Worm (Caenorhabditis elegans) whole organism, L4 larva: ENCODE results near the gene Y75B8A.7.

Source experiments
- F37D6.2 ChIP-seq: sonication (generic microtip); optimal IDR thresholded peaks from 2 replicates; lab custom pipeline; 2016; ENCODE audit warnings: mild to moderate bottlenecking, missing genetic modification characterization, missing compliant biosample characterization
- aly-2 ChIP-seq: sonication (generic microtip); optimal IDR thresholded peaks from 2 replicates; lab custom pipeline; 2018; ENCODE audit warnings: missing biosample characterization, missing genetic modification characterization
- daf-19 ChIP-seq: fragments of 200-800 bp; sonication (Bioruptor generic); conservative IDR thresholded peaks from 2 replicates; pipeline ENCODE4 v1.3.6; 2022; ENCODE audit warnings: missing genetic modification characterization, missing compliant biosample characterization
- duxl-1 ChIP-seq: sonication (generic microtip); optimal IDR thresholded peaks from 2 replicates; lab custom pipeline; 2016; ENCODE audit warnings: mild to moderate bottlenecking, missing genetic modification characterization, moderate library complexity, missing compliant biosample characterization; ENCODE audit not compliant: poor library complexity
- lim-7 ChIP-seq: fragments of 200-800 bp; sonication (Bioruptor generic); IDR thresholded peaks from 2 replicates; pipeline ENCODE4 v1.3.6; 2022; ENCODE audit warnings: missing genetic modification characterization, missing compliant biosample characterization
- nhr-28 ChIP-seq: fragments of 150-350 bp; optimal IDR thresholded peaks from 2 replicates; lab custom pipeline; 2014; ENCODE audit warnings: missing biosample characterization, missing genetic modification characterization
- pha-4 ChIP-seq, 2 experiments: fragments of 150-350 bp in 1 of 2; fragments of 200-800 bp in 1 of 2; sonication (Bioruptor generic) in 1 of 2; IDR thresholded peaks in 1 of 2; optimal IDR thresholded peaks in 1 of 2; 2 replicates each; pipeline versions ENCODE4 v1.3.6 to Lab custom; 2014 to 2022; ENCODE audit warnings: missing genetic modification characterization in 2 of 2, missing genetic modification reagents in 2 of 2, missing biosample characterization in 1 of 2, missing compliant biosample characterization in 1 of 2
- unc-62 ChIP-seq, 3 experiments: fragments of 150-350 bp in 1 of 3; sonication (generic microtip); optimal IDR thresholded peaks in 2 of 3; peaks in 1 of 3; 1 replicate in 1 of 3; 2 replicates in 2 of 3; lab custom pipeline; 2014 to 2017; ENCODE audit warnings: missing biosample characterization in 3 of 3, missing genetic modification characterization in 3 of 3, missing genetic modification reagents in 3 of 3, missing genotype in 1 of 3

- no peak for TF ChIP-seq duxl-1 (tag; lab: Kevin White, UChicago)
- TF ChIP-seq aly-2 (tag; lab: Kevin White, UChicago) = no peak
- TF ChIP-seq pha-4 (GFP tag; IDR thresholded peaks at IDR 0.05; lab: Robert Waterston, UW) = no peak
- no peak for TF ChIP-seq pha-4 (tag; optimal IDR thresholded peaks at IDR 0.05; lab: Kevin White, UChicago)
- TF ChIP-seq lim-7 (GFP tag; lab: Robert Waterston, UW) = no peak
- TF ChIP-seq nhr-28 (tag; lab: Kevin White, UChicago) = peak; percentile 90
- no peak for TF ChIP-seq unc-62 (GFP tag; optimal IDR thresholded peaks at IDR 0.05 in 1 of 2; lab: Kevin White, UChicago)
- TF ChIP-seq unc-62 (tag; optimal IDR thresholded peaks at IDR 0.05; lab: Kevin White, UChicago) = no peak
- TF ChIP-seq F37D6.2 (tag; lab: Kevin White, UChicago) = no peak
- no peak for TF ChIP-seq daf-19 (GFP tag; lab: Robert Waterston, UW)
These were observed 17.1 kb upstream of the Y75B8A.7 start for ce11 chrIII:12135580-12135979.
